Worm (Caenorhabditis elegans): Measurements from ENCODE around the gene F02H6.6.

DNA sequence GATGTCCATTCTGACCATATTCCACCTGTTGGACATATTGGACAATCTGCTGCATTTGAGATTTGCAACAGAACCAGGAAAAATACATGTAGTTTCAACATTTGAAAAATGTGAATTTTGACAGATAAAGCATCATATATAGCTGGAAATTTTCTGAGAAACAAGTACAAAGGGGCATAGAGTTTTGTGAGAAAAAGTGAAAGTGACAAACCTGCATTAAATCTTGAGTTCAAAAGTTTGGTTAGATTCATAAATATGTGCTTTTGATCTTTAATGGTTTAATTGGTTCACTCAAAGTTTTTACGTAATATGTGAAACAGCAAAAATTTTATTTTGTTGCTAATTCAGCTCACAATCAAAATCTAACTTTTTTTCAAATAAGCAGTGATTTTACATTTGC, 2.6 kb downstream of the F02H6.6 start, which contains the start of gene F02H6.7:
- TF ChIP-seq nhr-77 (tag; optimal IDR thresholded peaks at IDR 0.05): no peak
- no peak for TF ChIP-seq ZK546.5 (tag; optimal IDR thresholded peaks at IDR 0.05)
- TF ChIP-seq ztf-11 (tag; optimal IDR thresholded peaks at IDR 0.05): no peak
- no peak for TF ChIP-seq aly-2 (tag; optimal IDR thresholded peaks at IDR 0.05)
- no peak for TF ChIP-seq F10B5.3 (tag; optimal IDR thresholded peaks at IDR 0.05)
- no peak for TF ChIP-seq lin-13 (GFP tag; optimal IDR thresholded peaks at IDR 0.05)
- TF ChIP-seq mdl-1 (tag; optimal IDR thresholded peaks at IDR 0.05): no peak
- no peak for TF ChIP-seq T20F7.1 (GFP tag; optimal IDR thresholded peaks at IDR 0.05)
- TF ChIP-seq unc-130 (GFP tag; optimal IDR thresholded peaks at IDR 0.05): no peak
